Fruit fly (Drosophila melanogaster) Kc167 (cell line): ENCODE results near the gene out.

Experiments used
- Myc ChIP-seq: fragments of >200 bp; optimal IDR thresholded peaks from 2 replicates; lab custom pipeline; 2017; ENCODE audit warnings: missing external identifiers
- Sin3A ChIP-seq: fragments of >200 bp; optimal IDR thresholded peaks from 2 replicates; lab custom pipeline; 2018; ENCODE audit warnings: missing external identifiers
- h ChIP-seq: fragments of >200 bp; optimal IDR thresholded peaks from 3 replicates; lab custom pipeline; 2018; ENCODE audit warnings: missing external identifiers
- insv ChIP-seq: fragments of >200 bp; optimal IDR thresholded peaks from 3 replicates; lab custom pipeline; 2018; ENCODE audit warnings: missing external identifiers
- psq ChIP-seq: fragments of >200 bp; optimal IDR thresholded peaks from 2 replicates; lab custom pipeline; 2017; ENCODE audit warnings: missing external identifiers
- ttk ChIP-seq: sonication (Bioruptor generic); optimal IDR thresholded peaks from 2 replicates; lab custom pipeline; 2017; ENCODE audit warnings: missing external identifiers

DNA sequence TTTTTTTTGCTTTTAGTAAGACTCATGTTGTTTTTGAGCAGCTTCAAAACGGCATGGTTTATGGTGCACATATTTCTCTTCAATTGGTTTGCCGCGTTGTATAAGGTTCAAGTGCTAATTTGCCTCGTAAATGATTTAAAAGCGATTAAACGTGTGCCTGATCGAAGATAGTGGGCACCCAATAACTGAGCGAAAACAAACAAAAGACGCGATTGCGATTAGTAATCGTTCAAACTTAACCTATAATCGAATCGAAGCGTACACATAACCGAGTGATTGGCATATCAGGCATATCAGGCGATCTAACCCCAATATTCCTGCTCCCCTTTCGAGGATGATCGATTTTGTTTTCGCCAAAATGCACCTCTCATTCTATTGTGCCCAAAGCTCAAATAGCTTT is 27.9 kb downstream of the out start:
- no peak for TF ChIP-seq Myc
- no peak for TF ChIP-seq psq (lab: Kevin White, UChicago)
- TF ChIP-seq h (lab: Kevin White, UChicago): no peak
- no peak for TF ChIP-seq ttk (lab: Kevin White, UChicago)
- TF ChIP-seq Sin3A (lab: Kevin White, UChicago): no peak
- no peak for TF ChIP-seq insv
